Fruit fly (Drosophila melanogaster) whole organism, embryonic: ENCODE results near the gene CG43886.

Source experiments
- Bgb ChIP-seq: fragments of 200-800 bp; sonication (Bioruptor generic); IDR thresholded peaks from 2 replicates; pipeline ENCODE4 v1.3.6; 2022; ENCODE audit warnings: missing biosample characterization, missing genetic modification characterization; ENCODE audit not compliant: partially characterized antibody
- CG10267 ChIP-seq: fragments of 200-800 bp; sonication (Bioruptor generic); optimal IDR thresholded peaks from 2 replicates; lab custom pipeline; 2018; ENCODE audit warnings: missing biosample characterization, mild to moderate bottlenecking, missing genetic modification characterization, moderate library complexity
- CG10431 ChIP-seq: fragments of 200-800 bp; sonication (Bioruptor generic); optimal IDR thresholded peaks from 3 replicates; lab custom pipeline; 2018; ENCODE audit warnings: missing biosample characterization, mild to moderate bottlenecking, missing genetic modification characterization
- CG10543 ChIP-seq: fragments of 200-800 bp; sonication (Bioruptor generic); optimal IDR thresholded peaks from 3 replicates; lab custom pipeline; 2017; ENCODE audit warnings: missing biosample characterization, mild to moderate bottlenecking, missing genetic modification characterization, moderate library complexity
- CG11456 ChIP-seq: fragments of 200-800 bp; sonication (Bioruptor generic); IDR thresholded peaks from 3 replicates; pipeline ENCODE4 v1.3.6; 2022; ENCODE audit warnings: missing biosample characterization, missing genetic modification characterization
- CG11695 ChIP-seq: fragments of 200-800 bp; sonication (Bioruptor generic); IDR thresholded peaks from 3 replicates; pipeline ENCODE4 v1.3.6; 2022; ENCODE audit warnings: missing biosample characterization, missing genetic modification characterization
- CG12299 ChIP-seq: fragments of 200-800 bp; sonication (Bioruptor generic); optimal IDR thresholded peaks from 2 replicates; lab custom pipeline; 2018; ENCODE audit warnings: missing biosample characterization, mild to moderate bottlenecking, missing genetic modification characterization
- CG12744 ChIP-seq: fragments of 200-800 bp; sonication (Bioruptor generic); optimal IDR thresholded peaks from 2 replicates; lab custom pipeline; 2016; ENCODE audit warnings: missing biosample characterization, missing genetic modification characterization
- CG13123 ChIP-seq: fragments of 200-800 bp; sonication (Bioruptor generic); optimal IDR thresholded peaks from 2 replicates; lab custom pipeline; 2016; ENCODE audit warnings: missing biosample characterization, missing genetic modification characterization
- CG13287 ChIP-seq: fragments of 200-800 bp; sonication (Bioruptor generic); IDR thresholded peaks from 2 replicates; pipeline ENCODE4 v1.3.6; 2022; ENCODE audit warnings: missing biosample characterization, missing genetic modification characterization; ENCODE audit not compliant: partially characterized antibody
- CG13424 ChIP-seq: fragments of 200-800 bp; sonication (Bioruptor generic); optimal IDR thresholded peaks from 2 replicates; lab custom pipeline; 2019; ENCODE audit warnings: missing biosample characterization, mild to moderate bottlenecking, missing genetic modification characterization, moderate library complexity
- CG13624 ChIP-seq: fragments of 200-800 bp; sonication (Bioruptor generic); optimal IDR thresholded peaks from 2 replicates; lab custom pipeline; 2016; ENCODE audit warnings: missing biosample characterization, missing genetic modification characterization
- CG17612 ChIP-seq: fragments of 200-800 bp; sonication (Bioruptor generic); IDR thresholded peaks from 2 replicates; pipeline ENCODE4 v1.3.6; 2022; ENCODE audit warnings: missing biosample characterization, missing genetic modification characterization
- CG3838 ChIP-seq: fragments of 200-800 bp; sonication (Bioruptor generic); optimal IDR thresholded peaks from 3 replicates; lab custom pipeline; 2016; ENCODE audit warnings: missing biosample characterization, missing genetic modification characterization
- CG3995 ChIP-seq: fragments of 200-800 bp; sonication (Bioruptor generic); optimal IDR thresholded peaks from 3 replicates; lab custom pipeline; 2016; ENCODE audit warnings: missing biosample characterization, missing genetic modification characterization
- CG4730 ChIP-seq: fragments of 200-800 bp; sonication (Bioruptor generic); IDR thresholded peaks from 2 replicates; pipeline ENCODE4 v1.3.6; 2022; ENCODE audit warnings: missing biosample characterization, missing genetic modification characterization
- CG5180 ChIP-seq: fragments of 200-800 bp; sonication (Bioruptor generic); optimal IDR thresholded peaks from 3 replicates; lab custom pipeline; 2017; ENCODE audit warnings: missing biosample characterization, missing genetic modification characterization, mild to moderate bottlenecking, moderate library complexity, missing genetic modification reagents
- CG7271 ChIP-seq: fragments of 200-800 bp; sonication (Bioruptor generic); optimal IDR thresholded peaks from 2 replicates; lab custom pipeline; 2018; ENCODE audit warnings: missing biosample characterization, mild to moderate bottlenecking, missing genetic modification characterization, moderate library complexity
- CG7928 ChIP-seq: fragments of 200-800 bp; sonication (Bioruptor generic); optimal IDR thresholded peaks from 2 replicates; lab custom pipeline; 2017; ENCODE audit warnings: missing biosample characterization, mild to moderate bottlenecking, missing genetic modification characterization
- CTCF ChIP-seq: fragments of 200-800 bp; sonication (Bioruptor generic); optimal IDR thresholded peaks from 2 replicates; lab custom pipeline; 2017; ENCODE audit warnings: missing biosample characterization, mild to moderate bottlenecking, missing genetic modification characterization, moderate library complexity
- CoRest ChIP-seq: fragments of 200-800 bp; sonication (Bioruptor generic); optimal IDR thresholded peaks from 3 replicates; lab custom pipeline; 2018; ENCODE audit warnings: missing biosample characterization, mild to moderate bottlenecking, missing genetic modification characterization, moderate library complexity
- Dip2 ChIP-seq: fragments of 200-800 bp; sonication (Bioruptor generic); IDR thresholded peaks from 2 replicates; pipeline ENCODE4 v1.3.6; 2022; ENCODE audit warnings: missing biosample characterization, missing genetic modification characterization
- Dref ChIP-seq: fragments of 200-800 bp; sonication (Bioruptor generic); IDR thresholded peaks from 2 replicates; pipeline ENCODE4 v1.3.6; 2022; ENCODE audit warnings: missing biosample characterization, missing genetic modification characterization
- GATAe ChIP-seq: fragments of 200-800 bp; sonication (Bioruptor generic); conservative IDR thresholded peaks from 2 replicates; pipeline ENCODE4 v1.3.6; 2022; ENCODE audit warnings: missing biosample characterization, missing genetic modification characterization
- Lhr ChIP-seq: fragments of 200-800 bp; sonication (Bioruptor generic); optimal IDR thresholded peaks from 3 replicates; lab custom pipeline; 2017; ENCODE audit warnings: mild to moderate bottlenecking, missing biosample characterization, missing genetic modification reagents, missing genetic modification characterization
- MESR4 ChIP-seq: fragments of 200-800 bp; sonication (Bioruptor generic); optimal IDR thresholded peaks from 2 replicates; lab custom pipeline; 2018; ENCODE audit warnings: missing biosample characterization, mild to moderate bottlenecking, missing genetic modification characterization, moderate library complexity
- Myb ChIP-seq: fragments of 200-800 bp; sonication (Bioruptor generic); optimal IDR thresholded peaks from 2 replicates; lab custom pipeline; 2016; ENCODE audit warnings: missing biosample characterization, missing genetic modification characterization
- NFAT ChIP-seq: fragments of 200-800 bp; sonication (Bioruptor generic); IDR thresholded peaks from 2 replicates; pipeline ENCODE4 v1.3.6; 2022; ENCODE audit warnings: missing biosample characterization, missing genetic modification characterization
- Rfx ChIP-seq: fragments of 200-800 bp; sonication (Bioruptor generic); IDR thresholded peaks from 2 replicates; pipeline ENCODE4 v1.3.6; 2022; ENCODE audit warnings: missing biosample characterization, missing genetic modification characterization
- Sry-δ ChIP-seq: fragments of 200-800 bp; sonication (Bioruptor generic); optimal IDR thresholded peaks from 2 replicates; lab custom pipeline; 2016; ENCODE audit warnings: missing biosample characterization, missing genetic modification characterization
- Stat92E ChIP-seq, 3 experiments: fragments of >200 bp in 2 of 3; fragments of 200-800 bp in 1 of 3; sonication (Bioruptor generic) in 1 of 3; optimal IDR thresholded peaks; 2 replicates each; lab custom pipeline; 2017 to 2019; ENCODE audit warnings: missing biosample characterization in 3 of 3, missing genetic modification characterization in 3 of 3, mild to moderate bottlenecking in 1 of 3, moderate library complexity in 1 of 3
- Trl ChIP-seq, 3 experiments: fragments of >200 bp in 2 of 3; fragments of 200-800 bp in 1 of 3; sonication (Bioruptor generic) in 1 of 3; optimal IDR thresholded peaks; 2 replicates in 1 of 3; 3 replicates in 2 of 3; lab custom pipeline; 2016 to 2017; ENCODE audit warnings: missing biosample characterization in 1 of 3, missing genetic modification characterization in 1 of 3
- amos ChIP-seq: fragments of 200-800 bp; sonication (Bioruptor generic); IDR thresholded peaks from 2 replicates; pipeline ENCODE4 v1.3.6; 2022; ENCODE audit warnings: missing biosample characterization, missing genetic modification characterization; ENCODE audit not compliant: partially characterized antibody
- bcd ChIP-seq: fragments of 200-800 bp; sonication (Bioruptor generic); optimal IDR thresholded peaks from 2 replicates; lab custom pipeline; 2017; ENCODE audit warnings: missing biosample characterization, mild to moderate bottlenecking, missing genetic modification characterization
- bigmax ChIP-seq: fragments of 200-800 bp; sonication (Bioruptor generic); optimal IDR thresholded peaks from 2 replicates; lab custom pipeline; 2018; ENCODE audit warnings: missing biosample characterization, mild to moderate bottlenecking, missing genetic modification characterization
- emc ChIP-seq: fragments of 200-800 bp; sonication (Bioruptor generic); optimal IDR thresholded peaks from 2 replicates; lab custom pipeline; 2016; ENCODE audit warnings: missing biosample characterization, missing genetic modification characterization
- eve ChIP-seq, 2 experiments: fragments of >200 bp; optimal IDR thresholded peaks; 2 replicates each; lab custom pipeline; 2017; ENCODE audit warnings: missing biosample characterization in 2 of 2, missing genetic modification characterization in 2 of 2
- gsb ChIP-seq: fragments of 200-800 bp; sonication (Bioruptor generic); IDR thresholded peaks from 2 replicates; pipeline ENCODE4 v1.3.6; 2022; ENCODE audit warnings: missing biosample characterization, missing genetic modification characterization
- ind ChIP-seq: fragments of 200-800 bp; sonication (Bioruptor generic); optimal IDR thresholded peaks from 3 replicates; lab custom pipeline; 2016; ENCODE audit warnings: missing biosample characterization, missing genetic modification characterization
- jumu ChIP-seq: fragments of 200-800 bp; sonication (Bioruptor generic); optimal IDR thresholded peaks from 3 replicates; lab custom pipeline; 2016; ENCODE audit warnings: missing biosample characterization, missing genetic modification characterization
- kah ChIP-seq: fragments of 200-800 bp; sonication (Bioruptor generic); optimal IDR thresholded peaks from 2 replicates; lab custom pipeline; 2018; ENCODE audit warnings: missing biosample characterization, mild to moderate bottlenecking, missing genetic modification characterization
- mam ChIP-seq: fragments of 200-800 bp; sonication (Bioruptor generic); optimal IDR thresholded peaks from 3 replicates; lab custom pipeline; 2016; ENCODE audit warnings: missing biosample characterization, missing genetic modification characterization
- phol ChIP-seq: fragments of 200-800 bp; sonication (Bioruptor generic); optimal IDR thresholded peaks from 3 replicates; lab custom pipeline; 2018; ENCODE audit warnings: missing biosample characterization, mild to moderate bottlenecking, missing genetic modification characterization, moderate library complexity
- pzg ChIP-seq: fragments of 200-800 bp; sonication (Bioruptor generic); optimal IDR thresholded peaks from 3 replicates; lab custom pipeline; 2018; ENCODE audit warnings: missing biosample characterization, mild to moderate bottlenecking, missing genetic modification characterization, moderate library complexity
- salm ChIP-seq: fragments of 200-800 bp; sonication (Bioruptor generic); optimal IDR thresholded peaks from 2 replicates; lab custom pipeline; 2018; ENCODE audit warnings: missing biosample characterization, mild to moderate bottlenecking, missing genetic modification characterization
- sna ChIP-seq: fragments of 200-800 bp; sonication (Bioruptor generic); IDR thresholded peaks from 2 replicates; pipeline ENCODE4 v1.3.6; 2022; ENCODE audit warnings: missing biosample characterization, missing genetic modification characterization; ENCODE audit not compliant: partially characterized antibody
- sug ChIP-seq: fragments of 200-800 bp; optimal IDR thresholded peaks from 2 replicates; lab custom pipeline; 2019; ENCODE audit warnings: missing biosample characterization, mild to moderate bottlenecking, missing genetic modification characterization, moderate library complexity
- unc-4 ChIP-seq: fragments of 200-800 bp; sonication (Bioruptor generic); IDR thresholded peaks from 2 replicates; pipeline ENCODE4 v1.3.6; 2022; ENCODE audit warnings: missing biosample characterization, missing genetic modification characterization; ENCODE audit not compliant: partially characterized antibody
- vnd ChIP-seq: fragments of 200-800 bp; sonication (Bioruptor generic); IDR thresholded peaks from 3 replicates; pipeline ENCODE4 v1.3.6; 2022; ENCODE audit warnings: missing biosample characterization, missing genetic modification characterization; ENCODE audit not compliant: partially characterized antibody
- vvl ChIP-seq: fragments of 200-800 bp; sonication (Bioruptor generic); IDR thresholded peaks from 2 replicates; pipeline ENCODE4 v1.3.6; 2022; ENCODE audit warnings: missing biosample characterization, missing genetic modification characterization

The CG43886 gene

DNA sequence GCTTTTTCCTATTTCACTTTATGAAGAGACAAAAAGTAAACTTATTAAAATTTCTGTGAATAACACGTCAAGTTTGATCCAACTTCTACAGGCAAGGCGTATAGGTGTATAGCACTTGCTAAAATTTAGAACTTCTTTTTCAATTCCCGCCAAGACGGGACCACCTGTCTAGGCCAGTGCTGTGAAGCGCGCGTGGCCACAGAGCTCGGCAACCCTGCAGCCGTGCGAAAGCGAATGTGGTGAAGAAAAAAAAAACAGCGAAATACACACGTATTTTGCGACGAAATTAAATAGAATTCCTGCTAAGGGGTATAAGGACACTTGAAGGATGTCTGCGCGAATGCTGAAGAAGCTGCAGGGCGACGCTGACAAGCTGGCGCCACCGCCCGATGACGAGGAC, 49.4 kb downstream of the CG43886 start, which contains the start of gene Nulp1 (continued):
- TF ChIP-seq vnd (GFP tag; lab: Robert Waterston, UW), result 0 out of 3 replicates have a peak, but pooled peaks have one; percentile 15
- no peak for TF ChIP-seq sna (GFP tag; lab: Robert Waterston, UW)
- no peak for TF ChIP-seq CG13424
- no peak for TF ChIP-seq CG12744
- TF ChIP-seq MESR4 (GFP tag; lab: Kevin White, UChicago), result peak; percentile 60
- TF ChIP-seq Sry-δ, result peak; percentile 33
- peak; percentile 7; the same call in 2 of the 3 replicates for TF ChIP-seq CG11456 (GFP tag; lab: Robert Waterston, UW)
- TF ChIP-seq pzg (GFP tag; lab: Kevin White, UChicago), result peak; percentile 75
- peak; percentile 65; the same call in 1 of the 2 replicates for TF ChIP-seq NFAT (GFP tag; lab: Robert Waterston, UW)
- peak; percentile 58 for TF ChIP-seq CG13624 (GFP tag; lab: Kevin White, UChicago)
- TF ChIP-seq phol (tag; lab: Kevin White, UChicago), result peak; percentile 14
- no peak for TF ChIP-seq CG5180 (GFP tag; lab: Kevin White, UChicago)
- TF ChIP-seq eve (GFP tag; optimal IDR thresholded peaks at IDR 0.05; lab: Kevin White, UChicago), result no peak
- 0 out of 2 replicates have a peak, but pooled peaks have one; percentile 12 for TF ChIP-seq unc-4 (GFP tag; lab: Robert Waterston, UW)
- peak; percentile 11 for TF ChIP-seq Lhr (GFP tag; lab: Kevin White, UChicago)
- peak; percentile 69 for TF ChIP-seq Rfx (GFP tag; lab: Robert Waterston, UW)
- TF ChIP-seq salm (tag; lab: Kevin White, UChicago), result no peak
- TF ChIP-seq sug (tag; lab: Kevin White, UChicago), result peak; percentile 70
- peak; percentile 10 for TF ChIP-seq jumu (GFP tag; lab: Kevin White, UChicago)
- peak; percentile 37 for TF ChIP-seq Myb (GFP tag; lab: Kevin White, UChicago)
- TF ChIP-seq bigmax (GFP tag; lab: Kevin White, UChicago), result no peak
- TF ChIP-seq ind (GFP tag; lab: Kevin White, UChicago), result peak; percentile 21
- TF ChIP-seq kah (GFP tag; lab: Kevin White, UChicago), result peak; percentile 97
- TF ChIP-seq CG12299, result no peak
- peak; percentile 91 for TF ChIP-seq CG10267
- peak; percentile 50 for TF ChIP-seq mam (GFP tag; lab: Kevin White, UChicago)
- TF ChIP-seq gsb (GFP tag; lab: Robert Waterston, UW), result 0 out of 2 replicates have a peak, but pooled peaks have one; percentile 18
- no peak for TF ChIP-seq CG4730
- TF ChIP-seq CoRest (tag; lab: Kevin White, UChicago), result no peak
- TF ChIP-seq CG17612 (GFP tag; lab: Robert Waterston, UW), result no peak
- no peak for TF ChIP-seq CG7271 (tag; lab: Kevin White, UChicago)
- peak; percentile 16; the same call in 1 of the 2 replicates for TF ChIP-seq amos (GFP tag; lab: Robert Waterston, UW)
- peak; percentile 41 for TF ChIP-seq vvl (GFP tag; lab: Robert Waterston, UW)
- TF ChIP-seq bcd (GFP tag; lab: Kevin White, UChicago), result no peak
- TF ChIP-seq CG3838, result no peak
- no peak for TF ChIP-seq CG10543 (GFP tag; lab: Kevin White, UChicago)
- no peak for TF ChIP-seq CTCF
- TF ChIP-seq CG7928 (GFP tag; lab: Kevin White, UChicago), result peak; percentile 39
- peak; percentile 42 for TF ChIP-seq Dref (GFP tag; lab: Robert Waterston, UW)
- no peak for TF ChIP-seq Stat92E (GFP tag; optimal IDR thresholded peaks at IDR 0.05; lab: Kevin White, UChicago)
- TF ChIP-seq CG13123 (GFP tag; lab: Kevin White, UChicago), result no peak
- no peak for TF ChIP-seq Dip2 (GFP tag; lab: Robert Waterston, UW)
- peak; percentile 52 for TF ChIP-seq Bgb (GFP tag; lab: Robert Waterston, UW)
- TF ChIP-seq Trl (optimal IDR thresholded peaks at IDR 0.05; lab: Kevin White, UChicago), result no peak
- TF ChIP-seq Trl (GFP tag; optimal IDR thresholded peaks at IDR 0.05; lab: Kevin White, UChicago), result peak; percentile 34
- no peak for TF ChIP-seq emc
- peak; percentile 22; the same call in 1 of the 2 replicates for TF ChIP-seq CG13287 (GFP tag; lab: Robert Waterston, UW)
- no peak for TF ChIP-seq GATAe
- TF ChIP-seq CG10431 (GFP tag; lab: Kevin White, UChicago), result no peak
- no peak for TF ChIP-seq CG11695 (GFP tag; lab: Robert Waterston, UW)
- TF ChIP-seq CG3995, result peak; percentile 61
